Worm (Caenorhabditis elegans): ENCODE measurements around the gene sek-4.

sek-4 gene

DNA sequence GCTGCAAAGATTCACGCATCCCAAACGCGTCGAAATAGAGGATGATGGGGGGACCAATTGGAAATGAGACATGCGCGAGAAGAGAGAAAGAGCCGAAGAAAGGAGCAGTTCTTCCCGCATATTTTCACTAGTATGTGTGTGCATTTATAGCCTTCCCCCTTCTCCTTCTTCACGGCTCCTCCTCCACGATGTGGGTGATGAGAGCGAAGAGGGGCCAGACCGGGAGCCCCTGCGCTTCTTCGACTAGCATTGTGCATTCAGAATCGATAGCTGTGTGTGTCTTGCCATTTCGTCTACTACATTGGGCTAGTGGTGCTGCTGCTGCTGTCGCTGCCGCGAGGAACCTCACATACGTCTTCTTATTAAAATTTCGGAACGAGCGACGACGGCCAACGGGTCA, 6.6 kb upstream of the sek-4 start, which contains the start of gene jkk-1 (continued):
- TF ChIP-seq ceh-63 (GFP tag; optimal IDR thresholded peaks at IDR 0.05) = no peak
- TF ChIP-seq ceh-88 (GFP tag; IDR thresholded peaks at IDR 0.05) = no peak
- TF ChIP-seq sup-37 (GFP tag; optimal IDR thresholded peaks at IDR 0.05) = no peak
- TF ChIP-seq nhr-76 (tag; optimal IDR thresholded peaks at IDR 0.05) = no peak
- peak; percentile 14 for TF ChIP-seq snu-23 (GFP tag; optimal IDR thresholded peaks at IDR 0.05)
- TF ChIP-seq ceh-82 (tag; optimal IDR thresholded peaks at IDR 0.05) = peak; percentile 36 to 53 (median 39)
- no peak for TF ChIP-seq nhr-90 (tag; optimal IDR thresholded peaks at IDR 0.05; ENCODE audit: poor library complexity)
- peak; percentile 83 for TF ChIP-seq lin-14 (GFP tag; optimal IDR thresholded peaks at IDR 0.05)
- no peak for TF ChIP-seq mef-2 (tag; optimal IDR thresholded peaks at IDR 0.05)
- TF ChIP-seq ceh-8 (GFP tag; optimal IDR thresholded peaks at IDR 0.05) = no peak
- TF ChIP-seq unc-130 (tag; optimal IDR thresholded peaks at IDR 0.05) = no peak
- TF ChIP-seq pax-3 (tag; optimal IDR thresholded peaks at IDR 0.05) = no peak
- peak; percentile 51; the same call in 1 of the 2 replicates for TF ChIP-seq mab-9 (GFP tag; IDR thresholded peaks at IDR 0.05)
- TF ChIP-seq ztf-11 (tag; optimal IDR thresholded peaks at IDR 0.05) = no peak
- no peak for TF ChIP-seq lin-13 (GFP tag; optimal IDR thresholded peaks at IDR 0.05)
- no peak for TF ChIP-seq rnt-1 (tag; optimal IDR thresholded peaks at IDR 0.05)
- no peak for TF ChIP-seq dpl-1 (GFP tag; optimal IDR thresholded peaks at IDR 0.05)
- no peak for TF ChIP-seq fos-1 (tag; optimal IDR thresholded peaks at IDR 0.05)
- TF ChIP-seq skn-1 (tag; optimal IDR thresholded peaks at IDR 0.05) = no peak
- no peak for TF ChIP-seq hpl-2 (GFP tag; optimal IDR thresholded peaks at IDR 0.05)
- TF ChIP-seq alr-1 (tag; optimal IDR thresholded peaks at IDR 0.05; ENCODE audit: borderline replicate concordance) = no peak
- TF ChIP-seq dsc-1 (tag; optimal IDR thresholded peaks at IDR 0.05) = no peak
- no peak for TF ChIP-seq egl-27 (tag; optimal IDR thresholded peaks at IDR 0.05)

DNA sequence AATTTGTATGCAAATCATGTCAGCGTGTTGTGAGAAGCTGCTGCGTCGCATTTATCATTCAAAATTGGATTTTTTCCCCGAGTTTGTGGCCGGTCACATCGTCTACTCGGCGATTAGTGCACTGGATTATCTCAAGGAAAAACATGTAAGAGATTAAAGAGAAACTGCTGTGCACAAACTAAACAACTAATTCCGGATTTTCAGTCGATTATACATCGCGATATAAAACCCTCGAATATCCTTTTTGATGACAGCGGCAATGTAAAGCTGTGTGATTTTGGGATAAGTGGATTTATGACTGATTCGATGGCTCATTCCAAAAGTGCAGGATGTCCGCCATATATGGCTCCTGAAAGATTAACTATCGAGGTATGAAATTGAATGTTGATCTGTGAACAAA, 4.3 kb upstream of the sek-4 start:
- no peak for TF ChIP-seq efl-1 (optimal IDR thresholded peaks at IDR 0.05)
- TF ChIP-seq efl-1 (GFP tag; optimal IDR thresholded peaks at IDR 0.05 in 1 of 2) = peak in 1 of 2 experiments; percentile 53
- peak; percentile 58 for TF ChIP-seq egl-13 (tag; optimal IDR thresholded peaks at IDR 0.05)
- TF ChIP-seq nhr-12 (tag; optimal IDR thresholded peaks at IDR 0.05) = no peak
- TF ChIP-seq ces-1 (GFP tag; optimal IDR thresholded peaks at IDR 0.05) = no peak
- peak; percentile 77 for TF ChIP-seq dsc-1 (tag; optimal IDR thresholded peaks at IDR 0.05)

DNA sequence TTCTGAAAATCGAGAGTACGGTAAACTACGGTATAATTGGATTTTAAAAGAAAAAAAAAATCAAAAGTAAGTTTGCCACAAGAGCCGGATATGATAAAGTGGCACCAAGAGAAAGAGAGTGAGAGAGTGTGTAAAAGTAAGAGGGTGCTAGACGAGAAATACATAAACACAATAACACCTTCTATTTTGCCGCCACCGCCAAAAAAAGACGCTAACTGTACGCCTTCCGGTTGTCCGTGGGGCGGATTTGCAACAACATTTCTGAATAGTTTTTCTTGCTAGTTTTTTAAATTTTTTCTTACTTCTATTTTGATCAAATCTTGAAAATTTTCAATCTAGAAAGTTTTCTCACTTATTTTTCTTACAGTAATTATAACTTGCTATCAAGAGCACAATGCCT, 2.2 kb upstream of the sek-4 start, which contains the start of gene F35C8.8:
Gene F35C8.8 (minus strand): TSS at position 2 of the 400 bp plus-strand sequence.
- no peak for TF ChIP-seq fkh-8 (tag; optimal IDR thresholded peaks at IDR 0.05)
- no peak for TF ChIP-seq nhr-85 (tag)
- TF ChIP-seq C16A3.4 (tag; optimal IDR thresholded peaks at IDR 0.05) = no peak
- TF ChIP-seq tlp-1 (tag; optimal IDR thresholded peaks at IDR 0.05) = no peak
- no peak for TF ChIP-seq xbp-1 (tag; optimal IDR thresholded peaks at IDR 0.05)
- TF ChIP-seq lin-13 (GFP tag; optimal IDR thresholded peaks at IDR 0.05) = no peak
- TF ChIP-seq unc-62 (GFP tag; optimal IDR thresholded peaks at IDR 0.05) = no peak
- TF ChIP-seq nhr-237 (tag; optimal IDR thresholded peaks at IDR 0.05) = no peak
- no peak for TF ChIP-seq egl-27 (tag; optimal IDR thresholded peaks at IDR 0.05)
- no peak for TF ChIP-seq aha-1 (tag; optimal IDR thresholded peaks at IDR 0.05)
- no peak for TF ChIP-seq ets-5 (GFP tag; IDR thresholded peaks at IDR 0.05)
- TF ChIP-seq F16B12.6 (tag; optimal IDR thresholded peaks at IDR 0.05) = no peak
- no peak for TF ChIP-seq nhr-90 (tag; optimal IDR thresholded peaks at IDR 0.05; ENCODE audit: poor library complexity)

DNA sequence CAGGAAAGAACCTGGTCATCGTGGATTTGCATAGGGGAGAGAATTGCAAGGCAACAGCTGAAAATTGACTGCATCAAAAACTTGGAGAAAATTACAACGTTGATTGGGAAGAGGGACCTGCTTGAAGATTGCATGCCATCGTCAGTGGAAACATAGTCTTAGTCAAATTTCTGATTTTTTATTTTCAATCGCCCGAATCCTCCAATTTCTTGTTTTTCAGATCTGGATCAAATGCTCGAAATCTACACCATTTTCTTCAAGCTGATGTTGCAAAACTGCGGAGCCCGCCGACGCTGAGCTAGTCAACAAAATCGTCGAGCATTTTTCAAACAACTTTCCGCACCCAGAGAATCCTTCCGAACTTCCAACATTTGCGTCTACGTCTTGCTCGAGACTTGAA, 1.3 kb upstream of the sek-4 start:
- no peak for TF ChIP-seq ztf-11 (tag; optimal IDR thresholded peaks at IDR 0.05)
- TF ChIP-seq dsc-1 (tag; optimal IDR thresholded peaks at IDR 0.05) = no peak
- TF ChIP-seq egl-13 (tag; optimal IDR thresholded peaks at IDR 0.05) = no peak
- TF ChIP-seq pqm-1 (tag; optimal IDR thresholded peaks at IDR 0.05) = no peak
- TF ChIP-seq hpl-2 (GFP tag; optimal IDR thresholded peaks at IDR 0.05) = no peak
- TF ChIP-seq vab-15 (tag; optimal IDR thresholded peaks at IDR 0.05) = no peak
- TF ChIP-seq swsn-7 (tag; optimal IDR thresholded peaks at IDR 0.05) = no peak
- TF ChIP-seq fkh-8 (tag; optimal IDR thresholded peaks at IDR 0.05) = no peak
- TF ChIP-seq lir-3 (tag; optimal IDR thresholded peaks at IDR 0.05; ENCODE audit: poor library complexity) = no peak
- TF ChIP-seq unc-62 (GFP tag; optimal IDR thresholded peaks at IDR 0.05) = no peak
- no peak for TF ChIP-seq ama-1 (optimal IDR thresholded peaks at IDR 0.05)
- TF ChIP-seq ceh-90 (tag; optimal IDR thresholded peaks at IDR 0.05) = no peak
- TF ChIP-seq Y116A8C.19 (tag; optimal IDR thresholded peaks at IDR 0.05; ENCODE audit: borderline replicate concordance) = no peak
- TF ChIP-seq nhr-11 (tag; optimal IDR thresholded peaks at IDR 0.05) = no peak
- TF ChIP-seq aly-2 (tag; optimal IDR thresholded peaks at IDR 0.05) = no peak
- no peak for TF ChIP-seq hlh-4 (tag; optimal IDR thresholded peaks at IDR 0.05)
- TF ChIP-seq xbp-1 (tag; optimal IDR thresholded peaks at IDR 0.05) = no peak
